Worm (Caenorhabditis elegans) whole organism, mixed stage, embryonic: Measurements from ENCODE around the gene F46H5.11.

ENCODE experiments used
- ceh-43 ChIP-seq: fragments of 200-800 bp; sonication (Bioruptor generic); optimal IDR thresholded peaks from 2 replicates; lab custom pipeline; 2018; ENCODE audit warnings: mild to moderate bottlenecking, missing genetic modification characterization, moderate library complexity, missing compliant biosample characterization
- flh-1 ChIP-seq: fragments of 200-800 bp; sonication (Bioruptor generic); optimal IDR thresholded peaks from 2 replicates; lab custom pipeline; 2018; ENCODE audit warnings: mild to moderate bottlenecking, missing genetic modification characterization, moderate library complexity, missing compliant biosample characterization
- lin-32 ChIP-seq: fragments of 200-800 bp; sonication (Bioruptor generic); optimal IDR thresholded peaks from 2 replicates; lab custom pipeline; 2018; ENCODE audit warnings: mild to moderate bottlenecking, missing genetic modification characterization, missing compliant biosample characterization
- pha-4 ChIP-seq: fragments of 150-350 bp; optimal IDR thresholded peaks from 2 replicates; lab custom pipeline; 2018; ENCODE audit warnings: missing biosample characterization, missing genetic modification reagents, missing genetic modification characterization
- unc-39 ChIP-seq: fragments of 150-350 bp; optimal IDR thresholded peaks from 2 replicates; lab custom pipeline; 2014; ENCODE audit warnings: missing biosample characterization, missing genetic modification characterization

- TF ChIP-seq unc-39 (tag; lab: Kevin White, UChicago) (no peak), flh-1 (GFP tag; lab: Kevin White, UChicago) (no peak), pha-4 (tag; lab: Kevin White, UChicago) (peak; percentile 17), ceh-43 (no peak), lin-32 (GFP tag; lab: Kevin White, UChicago) (no peak)
These were observed 34.6 kb upstream of the F46H5.11 start for ce11 chrX:7306434-7306833.
